Fruit fly (Drosophila melanogaster): ENCODE results near the gene CycY.

The CycY gene

DNA sequence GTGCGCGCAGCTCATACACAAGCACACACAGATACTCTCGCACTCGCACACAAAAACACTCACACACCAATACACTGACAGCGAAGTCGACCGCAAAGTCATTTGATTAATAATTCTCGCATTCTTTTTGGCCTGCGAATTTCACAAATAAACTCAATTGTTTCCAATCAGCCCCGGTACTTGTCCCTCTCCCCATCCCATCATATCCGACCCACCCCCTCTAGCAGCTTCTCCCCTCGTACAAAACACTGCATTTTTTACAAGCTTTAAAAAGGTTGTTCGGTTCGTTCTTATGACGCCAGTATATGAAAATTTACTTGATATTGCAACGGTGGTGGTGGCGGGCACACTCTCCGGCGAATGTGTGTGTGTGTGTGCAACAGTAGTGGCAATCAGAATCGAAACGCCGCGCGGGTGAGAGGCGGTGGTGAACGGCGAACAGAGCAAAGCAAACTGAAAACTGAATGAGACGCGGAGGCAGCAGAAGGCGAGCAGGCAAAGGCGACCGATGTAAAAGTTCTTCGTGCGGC, 5.8 kb downstream of the CycY start (continued):
- TF ChIP-seq CG18619 (GFP tag; optimal IDR thresholded peaks at IDR 0.05): no peak
- TF ChIP-seq CG3995 (GFP tag; optimal IDR thresholded peaks at IDR 0.05): no peak
- TF ChIP-seq CG13424 (tag; optimal IDR thresholded peaks at IDR 0.05): no peak
- TF ChIP-seq PHDP (tag; optimal IDR thresholded peaks at IDR 0.05): no peak
- TF ChIP-seq CG18262 (tag; optimal IDR thresholded peaks at IDR 0.05): no peak
- no peak for TF ChIP-seq wek (GFP tag; optimal IDR thresholded peaks at IDR 0.05)
- TF ChIP-seq nerfin-1 (tag; optimal IDR thresholded peaks at IDR 0.05): peak; percentile 60
- TF ChIP-seq Lpt (GFP tag; optimal IDR thresholded peaks at IDR 0.05): no peak
- no peak for TF ChIP-seq CG6654 (GFP tag; optimal IDR thresholded peaks at IDR 0.05)
- TF ChIP-seq HLHmδ (GFP tag; optimal IDR thresholded peaks at IDR 0.05): peak; percentile 20
- TF ChIP-seq dpn (GFP tag; optimal IDR thresholded peaks at IDR 0.05): peak in 1 of 2 experiments; percentile 5
- no peak for TF ChIP-seq GATAe (GFP tag; conservative IDR thresholded peaks at IDR 0.05)
- TF ChIP-seq abd-A (tag; optimal IDR thresholded peaks at IDR 0.05): peak; percentile 95
- no peak for TF ChIP-seq fd102C (GFP tag; optimal IDR thresholded peaks at IDR 0.05)
- no peak for TF ChIP-seq toy (GFP tag; IDR thresholded peaks at IDR 0.05)
- TF ChIP-seq caup (GFP tag; optimal IDR thresholded peaks at IDR 0.05; ENCODE audit: severe bottlenecking): peak; percentile 57
- no peak for TF ChIP-seq gem (tag; optimal IDR thresholded peaks at IDR 0.05)
- TF ChIP-seq CG10654 (GFP tag; optimal IDR thresholded peaks at IDR 0.05): no peak
- TF ChIP-seq trem (tag; optimal IDR thresholded peaks at IDR 0.05): no peak
- no peak for TF ChIP-seq CG33557 (GFP tag; optimal IDR thresholded peaks at IDR 0.05)
- peak; percentile 88 for TF ChIP-seq CG12769 (tag; optimal IDR thresholded peaks at IDR 0.05)
- no peak for TF ChIP-seq CG11085 (GFP tag; IDR thresholded peaks at IDR 0.05)
- peak; percentile 25; the same call in 1 of the 3 replicates for TF ChIP-seq knrl (GFP tag; IDR thresholded peaks at IDR 0.05; ENCODE audit: partially characterized antibody)
- TF ChIP-seq CG34422 (GFP tag; IDR thresholded peaks at IDR 0.05): peak; percentile 72; the same call in 1 of the 3 replicates
- TF ChIP-seq croc (GFP tag; conservative IDR thresholded peaks at IDR 0.05): no peak
- no peak for TF ChIP-seq Opbp (GFP tag; IDR thresholded peaks at IDR 0.05; ENCODE audit: partially characterized antibody)
- TF ChIP-seq hbn (GFP tag; IDR thresholded peaks at IDR 0.05; ENCODE audit: partially characterized antibody): no peak
- TF ChIP-seq lbe (GFP tag; optimal IDR thresholded peaks at IDR 0.05): no peak
- TF ChIP-seq CG12155 (GFP tag; optimal IDR thresholded peaks at IDR 0.05): peak; percentile 16
- TF ChIP-seq CG11504 (tag; optimal IDR thresholded peaks at IDR 0.05): no peak
- TF ChIP-seq CG12942 (GFP tag; optimal IDR thresholded peaks at IDR 0.05): no peak
- no peak for TF ChIP-seq lov (optimal IDR thresholded peaks at IDR 0.05)
- TF ChIP-seq lov (GFP tag; IDR thresholded peaks at IDR 0.05): 0 out of 3 replicates have a peak, but pooled peaks have one; percentile 50
- no peak for TF ChIP-seq CG11723 (GFP tag; optimal IDR thresholded peaks at IDR 0.05)
- TF ChIP-seq p53 (GFP tag; optimal IDR thresholded peaks at IDR 0.05): peak; percentile 4
- peak; percentile 98 for TF ChIP-seq chinmo (GFP tag; IDR thresholded peaks at IDR 0.05; ENCODE audit: partially characterized antibody)
- TF ChIP-seq CG10209 (GFP tag; optimal IDR thresholded peaks at IDR 0.05): no peak
- peak; percentile 53; the same call in 1 of the 2 replicates for TF ChIP-seq amos (GFP tag; IDR thresholded peaks at IDR 0.05; ENCODE audit: partially characterized antibody)
- no peak for TF ChIP-seq CG30020 (tag; optimal IDR thresholded peaks at IDR 0.05)
- peak in 1 of 2 experiments; percentile 42 for TF ChIP-seq insv (GFP tag; optimal IDR thresholded peaks at IDR 0.05)
- TF ChIP-seq Dp (GFP tag; optimal IDR thresholded peaks at IDR 0.05): no peak
- TF ChIP-seq CG10321 (GFP tag; IDR thresholded peaks at IDR 0.05): no peak
- TF ChIP-seq sd (tag; optimal IDR thresholded peaks at IDR 0.05): peak; percentile 84
- peak; percentile 11 for TF ChIP-seq HLH54F (GFP tag; optimal IDR thresholded peaks at IDR 0.05)
- no peak for TF ChIP-seq Doc2 (GFP tag; IDR thresholded peaks at IDR 0.05)
- TF ChIP-seq Asciz (GFP tag; optimal IDR thresholded peaks at IDR 0.05): no peak
- no peak for TF ChIP-seq Vsx1 (GFP tag; optimal IDR thresholded peaks at IDR 0.05)
- TF ChIP-seq ci (GFP tag; IDR thresholded peaks at IDR 0.05): peak; percentile 80
- TF ChIP-seq slbo (GFP tag; IDR thresholded peaks at IDR 0.05): peak; percentile 45; the same call in 1 of the 2 replicates

Measured in whole organism, embryonic.